Worm (Caenorhabditis elegans) whole organism, mixed stage, embryonic: ENCODE data around the gene srbc-71.

Experiments
- ceh-43 ChIP-seq: fragments of 200-800 bp; sonication (Bioruptor generic); optimal IDR thresholded peaks from 2 replicates; lab custom pipeline; 2018; ENCODE audit warnings: mild to moderate bottlenecking, missing genetic modification characterization, moderate library complexity, missing compliant biosample characterization
- ces-1 ChIP-seq: fragments of 150-350 bp; optimal IDR thresholded peaks from 2 replicates; lab custom pipeline; 2014; ENCODE audit warnings: missing biosample characterization, missing genetic modification reagents, missing genetic modification characterization
- elt-1 ChIP-seq: sonication (generic microtip); optimal IDR thresholded peaks from 2 replicates; lab custom pipeline; 2017; ENCODE audit warnings: missing genetic modification characterization, mild to moderate bottlenecking, missing compliant biosample characterization, antibody characterized with exemption, moderate library complexity, borderline replicate concordance; ENCODE audit not compliant: insufficient read depth
- ham-2 ChIP-seq: fragments of 200-800 bp; sonication (Bioruptor generic); optimal IDR thresholded peaks from 2 replicates; lab custom pipeline; 2018; ENCODE audit warnings: mild to moderate bottlenecking, missing genetic modification characterization, missing compliant biosample characterization
- mab-5 ChIP-seq: fragments of 150-350 bp; optimal IDR thresholded peaks from 2 replicates; lab custom pipeline; 2014; ENCODE audit warnings: missing biosample characterization, missing genetic modification characterization
- nhr-12 ChIP-seq: fragments of 150-350 bp; optimal IDR thresholded peaks from 2 replicates; lab custom pipeline; 2014; ENCODE audit warnings: missing biosample characterization, missing genetic modification characterization
- nhr-2 ChIP-seq: fragments of 150-350 bp; optimal IDR thresholded peaks from 2 replicates; lab custom pipeline; 2014; ENCODE audit warnings: missing biosample characterization, missing genetic modification characterization
- nhr-237 ChIP-seq: fragments of 150-350 bp; optimal IDR thresholded peaks from 2 replicates; lab custom pipeline; 2014; ENCODE audit warnings: missing biosample characterization, missing genetic modification characterization
- nhr-76 ChIP-seq: sonication (generic microtip); optimal IDR thresholded peaks from 2 replicates; lab custom pipeline; 2017; ENCODE audit warnings: missing biosample characterization, missing genetic modification characterization
- snpc-4 ChIP-seq: fragments of 150-350 bp; optimal IDR thresholded peaks from 2 replicates; lab custom pipeline; 2014; ENCODE audit warnings: missing biosample characterization, missing genetic modification characterization
- sptf-1 ChIP-seq: sonication (generic microtip); optimal IDR thresholded peaks from 2 replicates; lab custom pipeline; 2017; ENCODE audit warnings: mild to moderate bottlenecking, missing genetic modification characterization, moderate library complexity, missing compliant biosample characterization
- unc-62 ChIP-seq: fragments of 150-350 bp; optimal IDR thresholded peaks from 2 replicates; lab custom pipeline; 2014; ENCODE audit warnings: missing biosample characterization, missing genetic modification reagents, missing genetic modification characterization
- zip-8 ChIP-seq: fragments of 150-350 bp; optimal IDR thresholded peaks from 2 replicates; lab custom pipeline; 2014; ENCODE audit warnings: missing biosample characterization, missing genetic modification characterization
- ztf-11 ChIP-seq: fragments of 150-350 bp; optimal IDR thresholded peaks from 2 replicates; lab custom pipeline; 2014; ENCODE audit warnings: missing biosample characterization, missing genetic modification characterization

- TF ChIP-seq nhr-237 (tag; lab: Kevin White, UChicago) (no peak), nhr-76 (tag; lab: Kevin White, UChicago) (no peak), nhr-12 (tag; lab: Kevin White, UChicago) (no peak), unc-62 (no peak), ztf-11 (no peak), ceh-43 (GFP tag; lab: Kevin White, UChicago) (no peak), ham-2 (no peak), mab-5 (tag; lab: Kevin White, UChicago) (no peak), elt-1 (tag; lab: Kevin White, UChicago) (no peak), zip-8 (tag; lab: Kevin White, UChicago) (no peak), snpc-4 (tag; lab: Kevin White, UChicago) (no peak), sptf-1 (tag; lab: Kevin White, UChicago) (no peak), nhr-2 (no peak), ces-1 (GFP tag; lab: Kevin White, UChicago) (no peak)
Observed at ce11 chrIV:4225851-4226250, at the start of gene srbc-71.
